Worm (Caenorhabditis elegans): ENCODE measurements around the gene Y69H2.7.

ce11 chrV:18731579-18732041, 41.8 kb downstream of the Y69H2.7 start, which contains the start of the genes asp-18 and scl-19:
- TF ChIP-seq flt-1 (GFP tag; IDR thresholded peaks at IDR 0.05) = no peak
- no peak for TF ChIP-seq hmg-4 (GFP tag; optimal IDR thresholded peaks at IDR 0.05)
- TF ChIP-seq hmbx-1 (tag; optimal IDR thresholded peaks at IDR 0.05) = no peak
- TF ChIP-seq ama-1 (optimal IDR thresholded peaks at IDR 0.05) = no peak
- no peak for TF ChIP-seq B0310.2 (tag; optimal IDR thresholded peaks at IDR 0.05)
- TF ChIP-seq pes-1 (GFP tag; IDR thresholded peaks at IDR 0.05) = no peak
- TF ChIP-seq F13C5.2 (tag; optimal IDR thresholded peaks at IDR 0.05) = no peak
- no peak for TF ChIP-seq ets-7 (tag; optimal IDR thresholded peaks at IDR 0.05)
- TF ChIP-seq hnd-1 (tag; optimal IDR thresholded peaks at IDR 0.05) = no peak

Data from whole organism, early embryonic.